Fruit fly (Drosophila melanogaster): ENCODE measurements around the gene spi.

spi gene

dm6 chr2L:19537779-19538456 lies 39.2 kb downstream of the spi start, which contains the start of gene CG13082 (continued):
- TF ChIP-seq caup (GFP tag; optimal IDR thresholded peaks at IDR 0.05; ENCODE audit: severe bottlenecking) (no peak), ken (GFP tag; IDR thresholded peaks at IDR 0.05) (no peak), dati (GFP tag; IDR thresholded peaks at IDR 0.05) (no peak), cas (GFP tag; IDR thresholded peaks at IDR 0.05) (no peak), sob (GFP tag; IDR thresholded peaks at IDR 0.05) (no peak), vnd (GFP tag; IDR thresholded peaks at IDR 0.05; ENCODE audit: partially characterized antibody) (no peak), Awh (GFP tag; IDR thresholded peaks at IDR 0.05) (peak; percentile 27; the same call in 1 of the 2 replicates), Jarid2 (GFP tag; optimal IDR thresholded peaks at IDR 0.05) (peak; percentile 20), Bgb (GFP tag; IDR thresholded peaks at IDR 0.05; ENCODE audit: partially characterized antibody) (no peak), CG6813 (GFP tag; optimal IDR thresholded peaks at IDR 0.05) (peak; percentile 3), NC2α (GFP tag; optimal IDR thresholded peaks at IDR 0.05) (no peak), ems (GFP tag; optimal IDR thresholded peaks at IDR 0.05) (no peak), CG12744 (GFP tag; optimal IDR thresholded peaks at IDR 0.05) (no peak), Lhr (GFP tag; optimal IDR thresholded peaks at IDR 0.05) (peak; percentile 44), schlank (tag; optimal IDR thresholded peaks at IDR 0.05) (no peak), CG12155 (GFP tag; optimal IDR thresholded peaks at IDR 0.05) (peak; percentile 10), CG43689 (GFP tag; IDR thresholded peaks at IDR 0.05) (no peak), CG4707 (GFP tag; optimal IDR thresholded peaks at IDR 0.05) (peak; percentile 2), pnt (GFP tag; optimal IDR thresholded peaks at IDR 0.05) (peak; percentile 5), hb (GFP tag; IDR thresholded peaks at IDR 0.05; ENCODE audit: partially characterized antibody) (no peak), bbx (GFP tag; IDR thresholded peaks at IDR 0.05; ENCODE audit: partially characterized antibody) (no peak), B-H1 (GFP tag; IDR thresholded peaks at IDR 0.05) (no peak; the same call in 2 of the 3 replicates), tup (GFP tag; optimal IDR thresholded peaks at IDR 0.05) (peak; percentile 10), CG17186 (GFP tag; optimal IDR thresholded peaks at IDR 0.05) (no peak), CG13624 (GFP tag; optimal IDR thresholded peaks at IDR 0.05) (no peak), CG3407 (GFP tag; optimal IDR thresholded peaks at IDR 0.05) (peak; percentile 27), CG4854 (GFP tag; optimal IDR thresholded peaks at IDR 0.05) (no peak), Hr39 (optimal IDR thresholded peaks at IDR 0.05) (peak; percentile 6), tx (GFP tag; optimal IDR thresholded peaks at IDR 0.05) (peak; percentile 23), CG10979 (tag; optimal IDR thresholded peaks at IDR 0.05) (peak; percentile 85), CG15269 (tag; optimal IDR thresholded peaks at IDR 0.05) (no peak), pros (GFP tag; optimal IDR thresholded peaks at IDR 0.05) (no peak), gsb-n (tag; optimal IDR thresholded peaks at IDR 0.05) (peak; percentile 77), CG13424 (tag; optimal IDR thresholded peaks at IDR 0.05) (peak; percentile 64), otp (GFP tag; IDR thresholded peaks at IDR 0.05) (0 out of 3 replicates have a peak, but pooled peaks have one; percentile 5), gcm2 (GFP tag; optimal IDR thresholded peaks at IDR 0.05) (no peak), Antp (GFP tag; optimal IDR thresholded peaks at IDR 0.05) (peak; percentile 16), da (GFP tag; optimal IDR thresholded peaks at IDR 0.05) (no peak), insv (GFP tag; optimal IDR thresholded peaks at IDR 0.05) (no peak), CG8290 (GFP tag; optimal IDR thresholded peaks at IDR 0.05) (peak; percentile 26), CG8290 (tag; optimal IDR thresholded peaks at IDR 0.05) (no peak), CTCF (GFP tag; optimal IDR thresholded peaks at IDR 0.05) (no peak), CG6689 (GFP tag; IDR thresholded peaks at IDR 0.05) (peak; percentile 51; the same call in 1 of the 2 replicates), dysf (GFP tag; IDR thresholded peaks at IDR 0.05) (0 out of 3 replicates have a peak, but pooled peaks have one; percentile 17), abd-A (tag; optimal IDR thresholded peaks at IDR 0.05) (no peak), trh (GFP tag; optimal IDR thresholded peaks at IDR 0.05) (no peak), Six4 (GFP tag; optimal IDR thresholded peaks at IDR 0.05) (peak; percentile 23), mirr (GFP tag; optimal IDR thresholded peaks at IDR 0.05) (no peak), cato (GFP tag; optimal IDR thresholded peaks at IDR 0.05; ENCODE audit: borderline replicate concordance) (no peak), CG17361 (GFP tag; IDR thresholded peaks at IDR 0.05) (peak; percentile 77), Adf1 (GFP tag; IDR thresholded peaks at IDR 0.05) (no peak)
